Fruit fly (Drosophila melanogaster) whole organism: ENCODE measurements around the gene CG15312.

Experiments
- CG8478 ChIP-seq: fragments of >200 bp; optimal IDR thresholded peaks from 2 replicates; lab custom pipeline; 2018; ENCODE audit warnings: inconsistent platforms
- Dll ChIP-seq: fragments of >200 bp; optimal IDR thresholded peaks from 2 replicates; lab custom pipeline; 2017
- EcR ChIP-seq, 2 experiments: fragments of >200 bp; optimal IDR thresholded peaks; 2 replicates each; lab custom pipeline; 2017; ENCODE audit warnings: missing biosample characterization in 2 of 2, missing genetic modification characterization in 2 of 2, missing genetic modification reagents in 2 of 2
- pan ChIP-seq: fragments of >200 bp; optimal IDR thresholded peaks from 2 replicates; lab custom pipeline; 2017
- psq ChIP-seq: fragments of >200 bp; optimal IDR thresholded peaks from 2 replicates; lab custom pipeline; 2017
- usp ChIP-seq: fragments of >200 bp; optimal IDR thresholded peaks from 2 replicates; lab custom pipeline; 2017; ENCODE audit warnings: missing biosample characterization, missing genetic modification characterization, mixed read lengths

CG15312 gene

DNA sequence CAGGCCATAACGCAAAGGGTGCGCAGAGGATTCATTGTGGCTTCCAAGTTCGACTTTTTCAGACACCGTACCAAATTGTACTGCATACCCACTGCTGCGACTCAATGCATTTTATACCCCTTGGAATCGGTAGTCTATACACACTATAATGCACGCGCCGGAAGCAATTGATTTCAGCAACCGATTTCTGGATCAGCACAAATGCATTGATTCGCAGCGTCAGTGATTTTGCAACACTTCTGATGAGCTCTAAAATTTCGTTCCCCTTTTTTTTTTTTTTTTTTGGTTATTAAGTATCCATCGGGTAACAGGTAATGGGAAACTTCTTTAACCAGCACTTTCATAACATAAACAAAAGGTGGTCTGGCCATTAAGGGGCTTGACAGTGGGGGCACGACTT is 18.1 kb downstream of the CG15312 start, which contains the start of gene Yp2:
Gene Yp2, minus strand, starts transcription at position 88 of the 400 bp plus-strand sequence.
- TF ChIP-seq usp (GFP tag; lab: Kevin White, UChicago): no peak
- no peak for TF ChIP-seq pan (lab: Kevin White, UChicago)
- TF ChIP-seq CG8478 (lab: Kevin White, UChicago): no peak
- no peak for TF ChIP-seq Dll
- TF ChIP-seq EcR (GFP tag; optimal IDR thresholded peaks at IDR 0.05; lab: Kevin White, UChicago): no peak
- TF ChIP-seq psq: no peak

DNA sequence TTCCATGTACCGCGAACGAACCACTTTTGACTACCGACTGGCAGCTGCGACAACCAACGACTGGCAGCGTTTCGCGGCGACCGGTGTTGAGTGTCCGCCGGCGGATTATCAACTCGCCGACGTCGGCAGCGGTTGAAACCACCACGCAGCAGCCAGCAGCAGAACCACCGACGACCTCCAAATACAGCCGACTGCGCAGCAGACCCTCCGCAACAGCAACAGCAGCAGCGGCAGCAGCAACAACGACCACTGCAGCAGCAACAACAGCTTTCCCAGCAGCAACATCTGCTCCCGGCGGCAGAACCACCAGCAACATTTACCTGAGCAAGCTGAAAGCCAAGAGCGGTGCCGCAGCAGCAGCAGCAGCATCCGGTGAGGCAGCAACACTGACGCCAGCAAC is 22.7 kb downstream of the CG15312 start:
- no peak for TF ChIP-seq psq
- no peak for TF ChIP-seq CG8478 (lab: Kevin White, UChicago)
- no peak for TF ChIP-seq Dll
- TF ChIP-seq usp (GFP tag; lab: Kevin White, UChicago): no peak
- no peak for TF ChIP-seq pan (lab: Kevin White, UChicago)
- no peak for TF ChIP-seq EcR (GFP tag; optimal IDR thresholded peaks at IDR 0.05; lab: Kevin White, UChicago)

DNA sequence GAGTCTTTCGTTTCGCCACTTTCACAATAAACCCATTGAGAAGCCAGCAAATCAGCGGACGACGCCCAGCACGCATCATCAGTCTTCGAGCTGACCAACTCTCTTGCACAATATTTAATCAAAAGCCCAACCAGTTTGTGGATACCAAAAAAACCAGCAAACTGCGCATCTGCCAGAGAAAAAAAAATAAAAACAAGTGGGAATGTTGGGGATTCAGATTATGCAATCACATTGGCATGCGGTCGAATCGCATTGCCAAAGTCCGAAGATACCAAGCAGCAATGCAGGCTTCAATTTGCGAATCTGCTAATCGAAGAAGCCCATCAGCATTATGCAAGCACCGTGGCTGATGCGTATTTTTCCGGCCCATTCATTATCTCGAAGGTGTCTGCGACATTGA is 23.9 kb downstream of the CG15312 start:
- TF ChIP-seq Dll (no peak), usp (GFP tag; lab: Kevin White, UChicago) (no peak), pan (lab: Kevin White, UChicago) (no peak), EcR (GFP tag; optimal IDR thresholded peaks at IDR 0.05; lab: Kevin White, UChicago) (no peak), psq (no peak), CG8478 (lab: Kevin White, UChicago) (no peak)

DNA sequence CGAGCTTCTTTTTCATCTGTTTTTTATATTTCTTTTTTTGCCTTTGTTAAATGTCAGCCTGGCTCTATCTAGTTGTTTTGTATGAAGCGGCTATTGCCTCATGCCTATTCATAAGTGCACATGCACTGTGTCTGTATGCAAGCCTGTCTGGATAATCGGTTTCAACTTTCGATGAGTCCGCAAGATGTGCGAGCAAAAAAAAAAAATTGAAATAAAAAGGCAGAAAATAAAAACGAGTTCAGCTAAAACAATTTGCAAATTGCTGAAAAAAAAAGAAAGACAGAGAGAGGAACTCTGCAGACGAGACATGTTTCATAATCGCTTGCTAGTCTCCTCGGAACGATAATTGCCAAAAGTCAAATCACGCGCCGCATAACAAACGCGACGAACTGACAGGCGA is 24.9 kb downstream of the CG15312 start:
- TF ChIP-seq psq: no peak
- no peak for TF ChIP-seq CG8478 (lab: Kevin White, UChicago)
- TF ChIP-seq usp (GFP tag; lab: Kevin White, UChicago): no peak
- no peak for TF ChIP-seq pan (lab: Kevin White, UChicago)
- TF ChIP-seq EcR (GFP tag; optimal IDR thresholded peaks at IDR 0.05; lab: Kevin White, UChicago): no peak
- TF ChIP-seq Dll: no peak

DNA sequence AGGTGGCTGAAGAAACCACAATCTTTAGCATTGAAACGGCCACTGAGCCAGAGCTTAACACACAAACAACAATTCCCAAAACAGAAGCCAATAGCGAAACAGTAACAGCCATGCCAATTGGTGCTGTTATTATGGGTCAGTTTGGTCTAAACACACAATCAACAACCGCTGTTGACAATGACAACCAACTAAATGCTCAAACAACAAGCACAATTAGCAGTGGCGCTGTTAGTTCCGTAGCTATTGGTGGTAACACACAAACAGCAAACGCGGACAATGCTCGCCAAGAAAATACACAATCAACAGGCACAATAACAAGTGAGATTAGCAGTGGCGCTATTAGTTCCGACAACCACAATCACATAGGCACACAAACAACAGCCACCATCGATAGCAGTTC is 26.8 kb downstream of the CG15312 start:
- TF ChIP-seq EcR (GFP tag; optimal IDR thresholded peaks at IDR 0.05; lab: Kevin White, UChicago) (no peak), usp (GFP tag; lab: Kevin White, UChicago) (no peak), CG8478 (lab: Kevin White, UChicago) (no peak), Dll (no peak), psq (no peak), pan (lab: Kevin White, UChicago) (no peak)

DNA sequence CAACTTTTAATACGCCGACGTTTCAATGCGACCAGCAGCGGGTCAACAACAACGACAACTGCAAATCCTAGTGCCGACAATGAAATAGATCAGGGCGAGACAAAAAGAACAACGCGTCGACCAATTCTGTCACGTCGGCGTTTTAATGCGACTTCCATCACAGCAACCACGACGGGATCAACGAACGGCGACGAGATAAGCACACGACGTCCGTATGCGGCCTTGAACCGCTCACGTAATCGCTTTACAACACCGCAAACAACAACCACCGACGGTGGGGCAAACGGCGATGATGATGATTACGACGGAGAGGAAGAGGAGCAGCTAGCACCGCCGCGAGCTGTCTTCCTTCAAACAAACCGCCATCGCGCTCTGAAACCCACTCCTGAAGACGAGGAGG is 31.1 kb downstream of the CG15312 start:
- TF ChIP-seq Dll: no peak
- no peak for TF ChIP-seq usp (GFP tag; lab: Kevin White, UChicago)
- no peak for TF ChIP-seq pan (lab: Kevin White, UChicago)
- TF ChIP-seq EcR (GFP tag; optimal IDR thresholded peaks at IDR 0.05; lab: Kevin White, UChicago): no peak
- TF ChIP-seq CG8478 (lab: Kevin White, UChicago): no peak
- TF ChIP-seq psq: no peak

DNA sequence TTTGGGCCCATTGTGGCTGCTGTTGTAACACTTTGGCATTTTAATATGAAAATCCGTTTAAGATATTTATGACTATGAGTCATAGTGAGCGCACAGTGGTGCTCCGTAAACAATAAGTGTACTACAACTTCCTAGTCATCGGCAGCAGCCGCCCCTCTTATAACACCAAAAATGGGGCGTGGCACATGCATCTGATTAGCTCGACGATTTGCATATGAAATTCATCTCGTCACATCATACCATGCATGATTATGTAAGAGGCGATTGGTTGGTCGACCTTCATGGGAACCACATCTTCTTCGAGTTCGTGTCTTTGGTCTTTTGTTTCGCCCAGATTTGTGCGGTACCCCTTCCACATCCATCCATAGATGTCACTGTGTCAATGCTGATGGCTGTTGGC is 40.9 kb downstream of the CG15312 start:
- TF ChIP-seq CG8478 (lab: Kevin White, UChicago) (no peak), pan (lab: Kevin White, UChicago) (no peak), EcR (GFP tag; optimal IDR thresholded peaks at IDR 0.05; lab: Kevin White, UChicago) (no peak), usp (GFP tag; lab: Kevin White, UChicago) (no peak), psq (no peak), Dll (no peak)

DNA sequence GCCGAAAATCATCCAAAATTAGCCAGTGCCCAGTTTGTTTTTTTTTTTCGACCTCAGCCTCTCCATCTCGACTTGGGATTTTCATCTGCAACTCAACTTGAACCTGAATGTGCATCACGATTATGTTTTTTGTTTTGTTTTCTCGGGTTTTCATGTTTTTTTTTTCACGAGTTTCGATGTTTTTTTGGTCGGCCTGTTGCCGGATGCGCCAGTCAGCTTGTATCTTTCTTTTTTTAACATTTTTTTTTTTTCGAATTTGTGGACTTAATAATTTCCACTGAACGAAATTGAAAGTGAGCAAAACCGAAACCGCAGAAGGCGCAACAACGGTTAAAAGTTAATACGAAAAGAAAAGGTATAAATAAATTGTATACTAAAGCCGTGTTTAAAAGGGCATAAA is 48.9 kb downstream of the CG15312 start:
- no peak for TF ChIP-seq EcR (GFP tag; optimal IDR thresholded peaks at IDR 0.05; lab: Kevin White, UChicago)
- TF ChIP-seq CG8478 (lab: Kevin White, UChicago): no peak
- TF ChIP-seq pan (lab: Kevin White, UChicago): no peak
- no peak for TF ChIP-seq Dll
- no peak for TF ChIP-seq usp (GFP tag; lab: Kevin White, UChicago)
- no peak for TF ChIP-seq psq

DNA sequence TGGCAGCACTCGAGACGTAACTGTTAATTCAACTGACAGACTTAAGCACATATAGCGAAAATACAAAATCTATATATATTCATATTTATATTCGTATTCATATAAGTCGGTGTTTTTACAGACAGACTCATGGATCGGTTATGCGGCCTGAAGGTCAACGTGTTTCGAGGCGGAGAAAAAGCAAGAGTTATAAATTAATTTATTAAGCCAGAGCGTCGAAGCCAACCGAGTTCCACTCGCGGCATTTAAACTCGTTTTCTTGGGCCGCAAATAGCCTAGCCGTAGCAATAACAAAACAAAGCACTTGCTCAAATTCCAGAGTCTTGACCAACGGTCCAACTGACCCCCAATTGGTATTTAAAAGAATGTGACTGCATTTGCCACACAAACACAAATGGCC is 49.8 kb downstream of the CG15312 start:
- TF ChIP-seq EcR (GFP tag; optimal IDR thresholded peaks at IDR 0.05; lab: Kevin White, UChicago) (no peak), usp (GFP tag; lab: Kevin White, UChicago) (no peak), Dll (no peak), psq (no peak), pan (lab: Kevin White, UChicago) (no peak), CG8478 (lab: Kevin White, UChicago) (no peak)

DNA sequence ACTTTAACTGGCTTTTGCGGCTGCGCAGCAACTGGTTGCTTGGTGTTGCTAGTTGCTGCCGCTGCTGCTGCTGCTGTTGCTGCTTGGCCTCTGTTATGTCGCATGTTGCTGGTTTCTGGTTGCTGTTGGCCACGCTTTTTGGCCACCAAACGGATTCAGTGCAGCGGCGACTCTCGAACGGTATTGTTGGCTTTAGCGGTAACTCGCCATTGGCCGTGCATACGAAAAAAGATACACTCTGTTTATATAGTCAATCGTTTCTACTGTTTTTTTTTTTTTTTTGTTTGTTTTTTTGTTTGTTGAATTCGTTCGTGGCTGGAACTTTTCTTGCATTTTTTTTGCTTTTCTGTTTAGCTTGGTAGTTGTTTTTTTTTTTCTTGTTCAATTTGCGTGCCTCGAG is 53.9 kb downstream of the CG15312 start, which contains the start of gene Cht6:
Gene Cht6, plus strand, starts transcription at position 122 of the 400 bp plus-strand sequence.
- TF ChIP-seq psq: no peak
- no peak for TF ChIP-seq Dll
- TF ChIP-seq pan (lab: Kevin White, UChicago): no peak
- no peak for TF ChIP-seq usp (GFP tag; lab: Kevin White, UChicago)
- TF ChIP-seq EcR (GFP tag; optimal IDR thresholded peaks at IDR 0.05; lab: Kevin White, UChicago): no peak
- TF ChIP-seq CG8478 (lab: Kevin White, UChicago): no peak

DNA sequence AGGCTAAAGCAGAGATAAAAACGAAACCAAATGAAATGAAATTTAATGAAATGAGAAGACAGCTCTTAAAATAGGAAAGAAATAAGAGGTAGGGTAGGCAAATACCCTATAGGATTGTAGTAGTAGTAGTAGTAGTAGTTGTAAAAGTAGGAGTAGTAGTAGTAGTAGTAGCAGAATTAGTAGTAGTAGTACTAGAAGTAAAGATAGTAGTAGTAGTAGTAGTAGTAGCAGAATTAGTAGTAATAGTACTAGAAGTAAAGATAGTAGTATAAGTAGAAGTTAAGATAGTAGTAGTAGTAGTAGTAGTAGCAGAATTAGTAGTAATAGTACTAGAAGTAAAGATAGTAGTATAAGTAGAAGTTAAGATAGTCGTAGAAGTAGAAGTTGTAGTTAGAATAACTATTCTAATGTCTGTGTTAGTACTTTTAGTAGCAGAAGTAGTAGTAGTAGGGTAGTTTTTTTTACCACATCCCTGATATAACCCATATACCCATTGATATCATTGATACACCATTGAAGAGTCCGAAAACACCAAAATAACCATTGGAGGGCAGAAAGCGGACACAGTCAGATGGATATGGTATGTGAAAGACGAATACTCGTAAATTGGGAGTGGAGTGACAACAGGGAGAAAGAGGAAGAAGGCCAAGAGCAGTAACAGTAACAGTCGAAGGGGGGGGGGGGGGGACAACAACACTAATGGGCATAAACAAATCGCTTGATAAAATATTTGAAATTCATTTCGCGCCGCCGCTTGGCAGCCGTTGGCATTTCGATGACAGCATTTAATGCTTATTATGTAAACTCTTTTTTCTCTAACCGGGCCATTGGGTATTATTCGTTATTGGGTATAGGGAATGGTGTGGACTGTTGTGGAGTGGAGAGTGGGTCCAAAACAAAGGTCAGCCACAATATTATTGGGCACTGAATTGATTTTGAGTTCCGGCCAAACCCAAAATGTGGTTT is 55.6 kb downstream of the CG15312 start:
- no peak for TF ChIP-seq Dll
